Fruit fly (Drosophila melanogaster) Kc167 (cell line): Measurements from ENCODE around the gene CG42494.

Experiments used
- Myc ChIP-seq: fragments of >200 bp; optimal IDR thresholded peaks from 2 replicates; lab custom pipeline; 2017; ENCODE audit warnings: missing external identifiers
- Sin3A ChIP-seq: fragments of >200 bp; optimal IDR thresholded peaks from 2 replicates; lab custom pipeline; 2018; ENCODE audit warnings: missing external identifiers
- h ChIP-seq: fragments of >200 bp; optimal IDR thresholded peaks from 3 replicates; lab custom pipeline; 2018; ENCODE audit warnings: missing external identifiers
- insv ChIP-seq: fragments of >200 bp; optimal IDR thresholded peaks from 3 replicates; lab custom pipeline; 2018; ENCODE audit warnings: missing external identifiers
- psq ChIP-seq: fragments of >200 bp; optimal IDR thresholded peaks from 2 replicates; lab custom pipeline; 2017; ENCODE audit warnings: missing external identifiers
- ttk ChIP-seq: sonication (Bioruptor generic); optimal IDR thresholded peaks from 2 replicates; lab custom pipeline; 2017; ENCODE audit warnings: missing external identifiers

- no peak for TF ChIP-seq Myc (lab: Kevin White, UChicago)
- no peak for TF ChIP-seq Sin3A (lab: Kevin White, UChicago)
- TF ChIP-seq insv (lab: Kevin White, UChicago): no peak
- TF ChIP-seq ttk: no peak
- no peak for TF ChIP-seq psq (lab: Kevin White, UChicago)
- no peak for TF ChIP-seq h (lab: Kevin White, UChicago)
Observed at dm6 chr3L:3203062-3203461, 18.9 kb downstream of the CG42494 start, which contains the start of gene CG32271.
